Worm (Caenorhabditis elegans) whole organism, L4 larva: ENCODE measurements around the gene ZC412.5.
"Not testable (repeated sequence)": the region's sequence is repeated elsewhere in the genome, so short reads cannot be mapped to it uniquely, and the experiment has no call there.

Experiments used
- R02D3.7 ChIP-seq: fragments of 150-350 bp; sonication (generic microtip); optimal IDR thresholded peaks from 3 replicates; lab custom pipeline; 2014; ENCODE audit warnings: missing biosample characterization, missing genetic modification characterization
- ceh-28 ChIP-seq: fragments of 150-350 bp; optimal IDR thresholded peaks from 2 replicates; lab custom pipeline; 2014; ENCODE audit warnings: missing biosample characterization, missing genetic modification reagents, missing genetic modification characterization
- duxl-1 ChIP-seq: sonication (generic microtip); optimal IDR thresholded peaks from 2 replicates; lab custom pipeline; 2016; ENCODE audit warnings: mild to moderate bottlenecking, missing genetic modification characterization, moderate library complexity, missing compliant biosample characterization; ENCODE audit not compliant: poor library complexity
- mdl-1 ChIP-seq, 2 experiments: fragments of 150-350 bp in 1 of 2; sonication (generic microtip) in 1 of 2; optimal IDR thresholded peaks; 2 replicates each; lab custom pipeline; 2014 to 2017; ENCODE audit warnings: missing biosample characterization in 2 of 2, missing genetic modification characterization in 2 of 2
- tra-1 ChIP-seq: fragments of 200-800 bp; sonication (Bioruptor generic); IDR thresholded peaks from 2 replicates; pipeline ENCODE4 v1.3.6; 2022; ENCODE audit warnings: missing genetic modification reagents, missing genetic modification characterization, missing compliant biosample characterization
- unc-39 ChIP-seq: sonication (generic microtip); optimal IDR thresholded peaks from 2 replicates; lab custom pipeline; 2017; ENCODE audit warnings: missing biosample characterization, missing genetic modification characterization
- zag-1 ChIP-seq: fragments of 150-350 bp; optimal IDR thresholded peaks from 2 replicates; lab custom pipeline; 2014; ENCODE audit warnings: missing biosample characterization, missing genetic modification characterization
- ztf-11 ChIP-seq: fragments of 150-350 bp; optimal IDR thresholded peaks from 2 replicates; lab custom pipeline; 2014; ENCODE audit warnings: missing biosample characterization, missing genetic modification characterization
- ztf-7 ChIP-seq: fragments of 150-350 bp; optimal IDR thresholded peaks from 2 replicates; lab custom pipeline; 2014; ENCODE audit warnings: missing biosample characterization, missing genetic modification characterization

DNA sequence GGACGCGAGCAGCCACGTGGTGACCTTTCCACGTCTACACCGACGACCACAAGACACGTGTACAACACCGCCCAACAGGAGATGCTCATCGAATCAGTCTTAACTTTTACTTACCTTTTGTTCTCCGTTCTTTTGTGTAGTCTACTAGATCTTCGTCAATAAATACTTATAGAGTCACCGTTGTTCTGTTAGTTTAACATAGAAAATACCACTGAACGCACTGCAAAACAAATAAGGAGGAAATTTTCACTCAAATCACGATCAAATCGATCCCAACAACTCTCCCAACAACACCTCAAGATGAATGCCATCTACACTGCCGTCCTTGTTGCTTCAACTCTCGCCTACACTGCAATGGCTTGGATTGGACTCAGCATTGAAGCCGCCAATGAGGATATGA is 15.5 kb upstream of the ZC412.5 start, which contains the start of gene nspa-2:
- TF ChIP-seq R02D3.7 (tag; lab: Kevin White, UChicago); unc-39; mdl-1 (tag; optimal IDR thresholded peaks at IDR 0.05; lab: Kevin White, UChicago); duxl-1 (tag; lab: Kevin White, UChicago); ceh-28 (tag; lab: Kevin White, UChicago); ztf-11; zag-1 (tag; lab: Kevin White, UChicago); ztf-7 (tag; lab: Kevin White, UChicago); tra-1 (GFP tag; lab: Robert Waterston, UW): not testable (repeated sequence)
